Worm (Caenorhabditis elegans) whole organism, young adult: ENCODE measurements around the gene hsp-12.3.

ENCODE experiments used
- T07F8.4 ChIP-seq: sonication (generic microtip); optimal IDR thresholded peaks from 2 replicates; lab custom pipeline; 2016; ENCODE audit warnings: mild to moderate bottlenecking, missing genetic modification characterization, moderate library complexity, missing compliant biosample characterization
- mxl-1 ChIP-seq: sonication (generic microtip); optimal IDR thresholded peaks from 2 replicates; lab custom pipeline; 2016; ENCODE audit warnings: missing genetic modification characterization, missing compliant biosample characterization

DNA sequence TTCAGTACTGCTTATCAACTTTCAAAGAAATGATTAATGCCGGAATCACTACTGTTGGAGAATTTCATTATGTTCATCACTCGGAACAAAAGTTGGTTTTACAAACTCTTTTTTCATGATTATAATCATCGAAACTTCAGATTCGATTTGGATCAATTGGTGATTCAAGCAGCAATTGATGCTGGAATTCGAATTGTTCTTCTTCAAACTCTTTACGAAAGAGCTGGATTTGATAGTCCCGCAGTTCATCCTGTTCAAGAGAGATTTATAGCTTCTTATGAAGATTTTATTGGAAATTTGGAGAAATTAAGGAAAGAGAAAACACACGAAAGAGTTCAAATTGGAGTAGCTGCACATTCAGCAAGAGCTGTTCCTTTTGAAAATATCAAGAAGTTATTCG, 6.5 kb upstream of the hsp-12.3 start:
- TF ChIP-seq mxl-1 (no peak), T07F8.4 (tag; lab: Kevin White, UChicago) (no peak)
